Worm (Caenorhabditis elegans): ENCODE measurements around the gene Y57G11C.1147.

DNA sequence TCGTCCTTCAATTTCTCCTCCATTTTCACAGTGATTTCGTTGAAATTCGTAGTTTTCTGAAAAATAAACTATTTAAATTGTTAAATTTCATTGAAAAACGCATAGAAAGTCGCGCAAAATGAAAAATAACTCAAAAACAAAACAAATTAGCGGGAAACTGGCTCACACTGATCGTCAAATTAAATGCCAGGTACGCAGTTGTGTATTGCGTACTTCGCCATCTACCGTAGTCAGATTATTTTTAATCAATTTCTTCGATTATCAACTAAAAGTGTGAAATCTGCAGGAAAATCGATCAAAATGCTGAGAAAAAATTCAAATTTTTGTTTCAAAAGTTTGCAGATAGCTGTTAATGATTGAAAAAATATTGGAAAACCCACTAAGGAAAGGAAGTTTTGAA is 42.4 kb downstream of the Y57G11C.1147 start, which contains the start of gene Y57G11C.499:
- TF ChIP-seq nhr-76 (tag; optimal IDR thresholded peaks at IDR 0.05) = no peak
- TF ChIP-seq ztf-11 (tag; optimal IDR thresholded peaks at IDR 0.05) = no peak
- no peak for TF ChIP-seq lir-3 (tag; optimal IDR thresholded peaks at IDR 0.05; ENCODE audit: poor library complexity)
- no peak for TF ChIP-seq ceh-82 (tag; optimal IDR thresholded peaks at IDR 0.05)
- TF ChIP-seq elt-2 (tag; optimal IDR thresholded peaks at IDR 0.05) = no peak
- no peak for TF ChIP-seq fos-1 (tag; optimal IDR thresholded peaks at IDR 0.05)

Data from whole organism, L1 larva.